Worm (Caenorhabditis elegans) whole organism, L4 larva: ENCODE data around the gene F12A10.8.

Source experiments
- F37D6.2 ChIP-seq: sonication (generic microtip); optimal IDR thresholded peaks from 2 replicates; lab custom pipeline; 2016; ENCODE audit warnings: mild to moderate bottlenecking, missing genetic modification characterization, missing compliant biosample characterization
- ces-1 ChIP-seq: fragments of 150-350 bp; sonication (generic microtip); optimal IDR thresholded peaks from 4 replicates; lab custom pipeline; 2014; ENCODE audit warnings: missing biosample characterization, missing genetic modification reagents, missing genetic modification characterization
- daf-12 ChIP-seq: fragments of 150-350 bp; optimal IDR thresholded peaks from 2 replicates; lab custom pipeline; 2014; ENCODE audit warnings: missing biosample characterization, missing genetic modification reagents, missing genetic modification characterization
- egl-27 ChIP-seq: sonication (generic microtip); optimal IDR thresholded peaks from 3 replicates; lab custom pipeline; 2017; ENCODE audit warnings: missing biosample characterization, missing genetic modification reagents, missing genetic modification characterization
- lin-13 ChIP-seq: fragments of 150-350 bp; optimal IDR thresholded peaks from 2 replicates; lab custom pipeline; 2014; ENCODE audit warnings: missing biosample characterization, missing genetic modification reagents, missing genetic modification characterization
- lin-39 ChIP-seq: fragments of 150-350 bp; optimal IDR thresholded peaks from 2 replicates; lab custom pipeline; 2014; ENCODE audit warnings: missing biosample characterization, missing genetic modification reagents, missing genetic modification characterization
- lir-3 ChIP-seq: sonication (generic microtip); optimal IDR thresholded peaks from 2 replicates; lab custom pipeline; 2016; ENCODE audit warnings: mild to moderate bottlenecking, missing genetic modification characterization, missing compliant biosample characterization
- nhr-25 ChIP-seq: sonication (generic microtip); optimal IDR thresholded peaks from 2 replicates; lab custom pipeline; 2017; ENCODE audit warnings: missing genetic modification characterization, mild to moderate bottlenecking, missing compliant biosample characterization, antibody characterized with exemption, moderate library complexity, borderline replicate concordance; ENCODE audit not compliant: insufficient read depth
- nhr-42 ChIP-seq: fragments of 200-800 bp; sonication (Bioruptor generic); IDR thresholded peaks from 2 replicates; pipeline ENCODE4 v1.3.6; 2022; ENCODE audit warnings: missing genetic modification characterization, missing compliant biosample characterization
- nhr-48 ChIP-seq: sonication (generic microtip); optimal IDR thresholded peaks from 2 replicates; lab custom pipeline; 2016; ENCODE audit warnings: mild to moderate bottlenecking, missing genetic modification characterization, missing compliant biosample characterization
- nhr-76 ChIP-seq: fragments of 150-350 bp; optimal IDR thresholded peaks from 2 replicates; lab custom pipeline; 2014; ENCODE audit warnings: missing biosample characterization, missing genetic modification characterization
- tag-97 ChIP-seq: fragments of 200-800 bp; sonication (Bioruptor generic); IDR thresholded peaks from 2 replicates; pipeline ENCODE4 v1.3.6; 2022; ENCODE audit warnings: missing genetic modification characterization, missing compliant biosample characterization
- zag-1 ChIP-seq: fragments of 150-350 bp; optimal IDR thresholded peaks from 2 replicates; lab custom pipeline; 2014; ENCODE audit warnings: missing biosample characterization, missing genetic modification characterization
- zfp-2 ChIP-seq: sonication (generic microtip); optimal IDR thresholded peaks from 2 replicates; lab custom pipeline; 2016; ENCODE audit warnings: mild to moderate bottlenecking, missing genetic modification characterization, missing compliant biosample characterization

DNA sequence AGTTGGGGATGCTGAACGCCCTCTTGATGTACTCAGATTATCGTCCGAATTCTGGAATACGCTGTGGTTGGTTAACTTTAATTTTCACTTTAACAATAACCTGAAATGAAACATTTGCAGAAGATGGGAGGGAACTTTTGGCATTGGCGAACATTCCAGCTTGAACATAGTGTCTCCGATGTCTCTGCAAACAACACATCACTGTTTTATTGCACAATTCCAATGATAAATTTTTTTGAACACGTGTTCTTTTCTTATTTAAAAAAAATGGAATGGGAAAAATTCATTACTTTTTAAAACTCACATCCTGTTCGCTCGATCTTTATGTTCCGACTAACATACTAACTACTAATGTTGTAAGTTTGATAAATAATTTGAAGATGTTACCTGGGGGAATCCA, 394 bp downstream of the F12A10.8 start, which contains the start of gene fzy-1:
- TF ChIP-seq F37D6.2 (tag; lab: Kevin White, UChicago) (no peak), nhr-42 (GFP tag; lab: Robert Waterston, UW) (no peak), zfp-2 (tag; lab: Kevin White, UChicago) (no peak), ces-1 (GFP tag; lab: Kevin White, UChicago) (no peak), daf-12 (tag; lab: Kevin White, UChicago) (no peak), nhr-76 (tag; lab: Kevin White, UChicago) (no peak), lir-3 (tag; lab: Kevin White, UChicago) (no peak), lin-39 (tag; lab: Kevin White, UChicago) (no peak), egl-27 (tag; lab: Kevin White, UChicago) (no peak), nhr-48 (tag; lab: Kevin White, UChicago) (no peak), lin-13 (GFP tag; lab: Kevin White, UChicago) (no peak), zag-1 (no peak), nhr-25 (tag; lab: Kevin White, UChicago) (no peak), tag-97 (GFP tag; lab: Robert Waterston, UW) (no peak)
